Worm (Caenorhabditis elegans): Measurements from ENCODE around the gene Y54F10BM.23.

DNA sequence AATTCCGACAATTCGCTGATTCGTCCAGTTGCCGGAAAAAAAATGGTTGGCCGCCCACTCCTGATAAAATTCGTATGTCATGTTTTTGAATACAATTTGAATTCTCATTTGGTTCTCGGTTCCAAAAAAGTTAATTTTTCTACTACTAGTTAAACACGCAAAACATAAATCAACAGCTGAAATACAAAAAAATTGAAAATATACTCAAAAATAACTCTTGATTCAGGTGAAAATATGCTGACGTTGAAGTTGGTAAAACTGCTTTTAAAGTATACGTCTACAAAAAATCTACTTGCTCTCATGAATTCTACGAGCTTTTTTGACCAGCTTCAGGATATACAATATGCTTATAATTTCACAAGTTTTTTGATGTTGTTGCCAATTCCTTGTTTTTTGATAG is 38.9 kb downstream of the Y54F10BM.23 start, which contains the start of gene srz-56:
- TF ChIP-seq him-1 (tag; optimal IDR thresholded peaks at IDR 0.05) (no peak), W03F9.2 (tag; optimal IDR thresholded peaks at IDR 0.05) (no peak)
